Worm (Caenorhabditis elegans): ENCODE data around the gene spat-3.

DNA sequence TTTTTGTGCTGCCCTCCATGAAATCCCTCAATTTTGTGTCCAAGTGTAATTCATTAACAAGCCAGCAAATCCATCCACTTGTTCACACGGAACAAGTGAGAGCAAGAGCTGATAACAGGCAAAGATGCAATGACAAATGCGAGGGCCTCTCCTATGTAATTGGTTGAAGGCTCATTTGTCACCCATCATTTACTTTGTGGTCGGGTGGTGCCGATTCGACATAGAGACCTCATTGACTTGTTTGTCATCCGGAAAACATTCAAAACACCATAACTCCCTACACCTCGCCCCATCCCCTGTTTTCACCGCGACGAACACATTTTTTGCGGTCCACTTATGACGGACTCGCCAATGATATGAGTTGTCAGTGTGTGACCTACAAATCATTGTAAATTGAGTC lies 45.7 kb upstream of the spat-3 start:
- TF ChIP-seq pha-4 (tag; optimal IDR thresholded peaks at IDR 0.05) (no peak), M03D4.4 (tag; optimal IDR thresholded peaks at IDR 0.05) (no peak), mab-5 (tag; optimal IDR thresholded peaks at IDR 0.05) (no peak), unc-62 (GFP tag; optimal IDR thresholded peaks at IDR 0.05) (no peak), snpc-4 (tag; optimal IDR thresholded peaks at IDR 0.05) (no peak), nhr-237 (tag; optimal IDR thresholded peaks at IDR 0.05) (no peak), ztf-11 (tag; optimal IDR thresholded peaks at IDR 0.05) (no peak), mls-2 (tag; optimal IDR thresholded peaks at IDR 0.05) (no peak), sem-2 (GFP tag; optimal IDR thresholded peaks at IDR 0.05) (no peak), nhr-28 (tag; optimal IDR thresholded peaks at IDR 0.05) (no peak), bed-3 (GFP tag; optimal IDR thresholded peaks at IDR 0.05) (no peak)
